Worm (Caenorhabditis elegans) whole organism, L2 larva: ENCODE results near the gene Y17D7C.1.

Experiments
- nhr-11 ChIP-seq: fragments of 150-350 bp; optimal IDR thresholded peaks from 2 replicates; lab custom pipeline; 2014; ENCODE audit warnings: missing biosample characterization, missing genetic modification characterization
- snpc-4 ChIP-seq: fragments of 150-350 bp; optimal IDR thresholded peaks from 2 replicates; lab custom pipeline; 2014; ENCODE audit warnings: missing biosample characterization, missing genetic modification characterization

DNA sequence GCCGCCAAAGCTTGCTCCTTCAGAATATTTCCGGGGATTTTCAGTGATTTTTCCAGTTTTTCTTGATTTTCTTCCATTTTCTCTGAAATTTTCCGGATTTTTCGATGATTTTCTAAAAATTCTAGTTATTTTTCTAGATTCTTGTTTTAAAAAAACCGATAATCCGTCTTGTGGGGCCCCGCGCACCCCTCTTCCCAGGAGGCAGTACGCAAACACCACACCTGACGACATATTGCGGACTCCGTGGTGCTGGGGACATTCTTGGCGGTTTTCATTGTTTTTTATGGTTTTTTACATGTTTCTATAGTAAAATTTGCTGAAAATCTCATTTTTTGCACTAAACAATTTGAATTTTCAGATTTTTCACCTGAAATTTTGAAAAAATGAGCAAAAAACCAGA is 16.7 kb upstream of the Y17D7C.1 start, which contains the start of the genes ubc-19 and Y69H2.7:
- TF ChIP-seq snpc-4 (tag; lab: Kevin White, UChicago) (no peak), nhr-11 (no peak)
